Fruit fly (Drosophila melanogaster) whole organism, embryonic: ENCODE measurements around the gene Cyfip.

ENCODE experiments used
- CG11456 ChIP-seq: fragments of 200-800 bp; sonication (Bioruptor generic); IDR thresholded peaks from 3 replicates; pipeline ENCODE4 v1.3.6; 2022; ENCODE audit warnings: missing biosample characterization, missing genetic modification characterization
- CG12219 ChIP-seq: fragments of 200-800 bp; sonication (Bioruptor generic); optimal IDR thresholded peaks from 3 replicates; lab custom pipeline; 2018; ENCODE audit warnings: missing biosample characterization, mild to moderate bottlenecking, missing genetic modification characterization
- CG12769 ChIP-seq: fragments of 200-800 bp; sonication (Bioruptor generic); optimal IDR thresholded peaks from 2 replicates; lab custom pipeline; 2019; ENCODE audit warnings: missing biosample characterization, mild to moderate bottlenecking, missing genetic modification characterization, moderate library complexity
- CG15514 ChIP-seq: fragments of 200-800 bp; sonication (Bioruptor generic); optimal IDR thresholded peaks from 3 replicates; lab custom pipeline; 2017; ENCODE audit warnings: missing biosample characterization, missing genetic modification characterization, mild to moderate bottlenecking, moderate library complexity, missing genetic modification reagents
- CG17385 ChIP-seq: fragments of 200-800 bp; sonication (Bioruptor generic); optimal IDR thresholded peaks from 3 replicates; lab custom pipeline; 2018; ENCODE audit warnings: missing biosample characterization, mild to moderate bottlenecking, missing genetic modification characterization
- CG1832 ChIP-seq: fragments of 200-800 bp; sonication (Bioruptor generic); optimal IDR thresholded peaks from 2 replicates; lab custom pipeline; 2017; ENCODE audit warnings: missing biosample characterization, mild to moderate bottlenecking, missing genetic modification characterization, inconsistent platforms
- CG2678 ChIP-seq: fragments of 200-800 bp; sonication (Bioruptor generic); optimal IDR thresholded peaks from 3 replicates; lab custom pipeline; 2019; ENCODE audit warnings: missing biosample characterization, mild to moderate bottlenecking, missing genetic modification characterization, moderate library complexity
- CG3163 ChIP-seq: fragments of 200-800 bp; sonication (Bioruptor generic); optimal IDR thresholded peaks from 3 replicates; lab custom pipeline; 2016; ENCODE audit warnings: missing biosample characterization, missing genetic modification characterization
- CG34376 ChIP-seq: fragments of 200-800 bp; sonication (Bioruptor generic); optimal IDR thresholded peaks from 2 replicates; lab custom pipeline; 2018; ENCODE audit warnings: missing biosample characterization, mild to moderate bottlenecking, missing genetic modification characterization
- CG4707 ChIP-seq: fragments of 200-800 bp; sonication (Bioruptor generic); optimal IDR thresholded peaks from 2 replicates; lab custom pipeline; 2018; ENCODE audit warnings: missing biosample characterization, mild to moderate bottlenecking, missing genetic modification characterization, moderate library complexity
- CG6765 ChIP-seq: fragments of 200-800 bp; sonication (Bioruptor generic); optimal IDR thresholded peaks from 3 replicates; lab custom pipeline; 2017; ENCODE audit warnings: missing biosample characterization, mild to moderate bottlenecking, missing genetic modification characterization
- CG7987 ChIP-seq: fragments of 200-800 bp; sonication (Bioruptor generic); optimal IDR thresholded peaks from 2 replicates; lab custom pipeline; 2018; ENCODE audit warnings: missing biosample characterization, mild to moderate bottlenecking, missing genetic modification characterization, moderate library complexity
- CG8290 ChIP-seq, 3 experiments: fragments of 200-800 bp; sonication (Bioruptor generic); optimal IDR thresholded peaks; 2 replicates each; lab custom pipeline; 2016 to 2019; ENCODE audit warnings: missing biosample characterization in 3 of 3, missing genetic modification characterization in 3 of 3, mild to moderate bottlenecking in 2 of 3, moderate library complexity in 1 of 3
- CG8359 ChIP-seq: fragments of 200-800 bp; sonication (Bioruptor generic); optimal IDR thresholded peaks from 2 replicates; lab custom pipeline; 2017; ENCODE audit warnings: missing biosample characterization, mild to moderate bottlenecking, missing genetic modification characterization, borderline replicate concordance
- CG8944 ChIP-seq: fragments of 200-800 bp; sonication (Bioruptor generic); optimal IDR thresholded peaks from 3 replicates; lab custom pipeline; 2016; ENCODE audit warnings: missing biosample characterization, missing genetic modification characterization
- E2f2 ChIP-seq: fragments of 200-800 bp; sonication (Bioruptor generic); IDR thresholded peaks from 2 replicates; pipeline ENCODE4 v1.3.6; 2022; ENCODE audit warnings: missing biosample characterization, missing genetic modification characterization
- Eip74EF ChIP-seq, 2 experiments: fragments of 200-800 bp in 1 of 2; fragments of >200 bp in 1 of 2; sonication (Bioruptor generic) in 1 of 2; optimal IDR thresholded peaks; 2 replicates each; lab custom pipeline; 2017 to 2019; ENCODE audit warnings: missing biosample characterization in 2 of 2, missing genetic modification characterization in 2 of 2, mild to moderate bottlenecking in 1 of 2, moderate library complexity in 1 of 2
- Fer1 ChIP-seq: fragments of 200-800 bp; sonication (Bioruptor generic); optimal IDR thresholded peaks from 2 replicates; lab custom pipeline; 2017; ENCODE audit warnings: missing biosample characterization, mild to moderate bottlenecking, missing genetic modification characterization
- HLHmδ ChIP-seq: fragments of 200-800 bp; sonication (Bioruptor generic); optimal IDR thresholded peaks from 2 replicates; lab custom pipeline; 2018; ENCODE audit warnings: missing biosample characterization, mild to moderate bottlenecking, missing genetic modification characterization, moderate library complexity
- HmgZ ChIP-seq: fragments of 200-800 bp; sonication (Bioruptor generic); optimal IDR thresholded peaks from 2 replicates; lab custom pipeline; 2018; ENCODE audit warnings: missing biosample characterization, mild to moderate bottlenecking, missing genetic modification characterization
- Hmr ChIP-seq: fragments of 200-800 bp; sonication (Bioruptor generic); optimal IDR thresholded peaks from 3 replicates; lab custom pipeline; 2017; ENCODE audit warnings: mild to moderate bottlenecking, missing biosample characterization, missing genetic modification reagents, missing genetic modification characterization
- Lpt ChIP-seq: fragments of >200 bp; optimal IDR thresholded peaks from 2 replicates; lab custom pipeline; 2018; ENCODE audit warnings: missing biosample characterization, missing genetic modification characterization
- Med ChIP-seq: fragments of 200-800 bp; sonication (Bioruptor generic); peaks from one replicate; lab custom pipeline; 2016; ENCODE audit warnings: missing biosample characterization, missing genetic modification characterization, mild to moderate bottlenecking, inconsistent platforms, moderate library complexity
- Nf-YB ChIP-seq: fragments of 200-800 bp; sonication (Bioruptor generic); optimal IDR thresholded peaks from 3 replicates; lab custom pipeline; 2019; ENCODE audit warnings: missing biosample characterization, mild to moderate bottlenecking, missing genetic modification characterization, moderate library complexity
- Trl ChIP-seq, 3 experiments: fragments of >200 bp in 2 of 3; fragments of 200-800 bp in 1 of 3; sonication (Bioruptor generic) in 1 of 3; optimal IDR thresholded peaks; 2 replicates in 1 of 3; 3 replicates in 2 of 3; lab custom pipeline; 2016 to 2017; ENCODE audit warnings: missing biosample characterization in 1 of 3, missing genetic modification characterization in 1 of 3
- ase ChIP-seq: fragments of 200-800 bp; sonication (Bioruptor generic); IDR thresholded peaks from 3 replicates; pipeline ENCODE4 v1.3.6; 2022; ENCODE audit warnings: missing biosample characterization, missing genetic modification characterization
- cg ChIP-seq: fragments of 200-800 bp; sonication (Bioruptor generic); optimal IDR thresholded peaks from 3 replicates; lab custom pipeline; 2019; ENCODE audit warnings: missing biosample characterization, mild to moderate bottlenecking, missing genetic modification characterization, moderate library complexity
- chif ChIP-seq, 2 experiments: fragments of 200-800 bp; sonication (Bioruptor generic); optimal IDR thresholded peaks; 3 replicates each; lab custom pipeline; 2016; ENCODE audit warnings: missing biosample characterization in 2 of 2, missing genetic modification characterization in 2 of 2
- chn ChIP-seq: fragments of 200-800 bp; sonication (Bioruptor generic); optimal IDR thresholded peaks from 2 replicates; lab custom pipeline; 2016; ENCODE audit warnings: missing biosample characterization, missing genetic modification characterization
- cwo ChIP-seq: fragments of 200-800 bp; sonication (Bioruptor generic); optimal IDR thresholded peaks from 3 replicates; lab custom pipeline; 2017; ENCODE audit warnings: missing biosample characterization, missing genetic modification characterization, mild to moderate bottlenecking, moderate library complexity, missing genetic modification reagents
- dati ChIP-seq: fragments of 200-800 bp; sonication (Bioruptor generic); IDR thresholded peaks from 2 replicates; pipeline ENCODE4 v1.3.6; 2022; ENCODE audit warnings: missing biosample characterization, missing genetic modification characterization
- disco-r ChIP-seq: fragments of 200-800 bp; sonication (Bioruptor generic); optimal IDR thresholded peaks from 2 replicates; lab custom pipeline; 2016; ENCODE audit warnings: missing biosample characterization, missing genetic modification characterization
- ftz-f1 ChIP-seq: fragments of 200-800 bp; sonication (Bioruptor generic); optimal IDR thresholded peaks from 2 replicates; lab custom pipeline; 2016; ENCODE audit warnings: missing biosample characterization, missing genetic modification characterization
- gcm ChIP-seq: fragments of 200-800 bp; sonication (Bioruptor generic); optimal IDR thresholded peaks from 2 replicates; lab custom pipeline; 2019; ENCODE audit warnings: missing biosample characterization, mild to moderate bottlenecking, missing genetic modification characterization, moderate library complexity
- grau ChIP-seq: fragments of 200-800 bp; optimal IDR thresholded peaks from 3 replicates; lab custom pipeline; 2019; ENCODE audit warnings: missing biosample characterization, mild to moderate bottlenecking, missing genetic modification characterization, moderate library complexity
- grn ChIP-seq: fragments of 200-800 bp; sonication (Bioruptor generic); optimal IDR thresholded peaks from 3 replicates; lab custom pipeline; 2017; ENCODE audit warnings: missing biosample characterization, missing genetic modification characterization
- gro ChIP-seq: fragments of 200-800 bp; sonication (Bioruptor generic); optimal IDR thresholded peaks from 2 replicates; lab custom pipeline; 2016; ENCODE audit warnings: missing biosample characterization, missing genetic modification characterization
- kni ChIP-seq: fragments of 200-800 bp; sonication (Bioruptor generic); optimal IDR thresholded peaks from 3 replicates; lab custom pipeline; 2017; ENCODE audit warnings: mild to moderate bottlenecking, missing biosample characterization, missing genetic modification reagents, missing genetic modification characterization
- lov ChIP-seq, 2 experiments: fragments of 200-800 bp in 1 of 2; fragments of >200 bp in 1 of 2; sonication (Bioruptor generic) in 1 of 2; IDR thresholded peaks in 1 of 2; optimal IDR thresholded peaks in 1 of 2; 2 replicates in 1 of 2; 3 replicates in 1 of 2; pipeline versions ENCODE4 v1.3.6 to Lab custom; 2017 to 2022; ENCODE audit warnings: missing biosample characterization in 1 of 2, missing genetic modification characterization in 1 of 2
- onecut ChIP-seq: fragments of 200-800 bp; sonication (Bioruptor generic); IDR thresholded peaks from 2 replicates; pipeline ENCODE4 v1.3.6; 2022; ENCODE audit warnings: missing biosample characterization, missing genetic modification characterization
- phol ChIP-seq: fragments of 200-800 bp; sonication (Bioruptor generic); optimal IDR thresholded peaks from 3 replicates; lab custom pipeline; 2018; ENCODE audit warnings: missing biosample characterization, mild to moderate bottlenecking, missing genetic modification characterization, moderate library complexity
- sens ChIP-seq: fragments of 200-800 bp; sonication (Bioruptor generic); peaks from one replicate; lab custom pipeline; 2016; ENCODE audit warnings: missing biosample characterization, missing genetic modification characterization
- sens-2 ChIP-seq: fragments of 200-800 bp; sonication (Bioruptor generic); IDR thresholded peaks from 2 replicates; pipeline ENCODE4 v1.3.6; 2022; ENCODE audit warnings: missing biosample characterization, missing genetic modification characterization
- sqz ChIP-seq: fragments of 200-800 bp; sonication (Bioruptor generic); optimal IDR thresholded peaks from 3 replicates; lab custom pipeline; 2018; ENCODE audit warnings: missing biosample characterization, mild to moderate bottlenecking, missing genetic modification characterization
- sug ChIP-seq: fragments of 200-800 bp; optimal IDR thresholded peaks from 2 replicates; lab custom pipeline; 2019; ENCODE audit warnings: missing biosample characterization, mild to moderate bottlenecking, missing genetic modification characterization, moderate library complexity
- wek ChIP-seq: fragments of 200-800 bp; sonication (Bioruptor generic); optimal IDR thresholded peaks from 3 replicates; lab custom pipeline; 2018; ENCODE audit warnings: missing biosample characterization, mild to moderate bottlenecking, missing genetic modification characterization, moderate library complexity
- yki ChIP-seq: fragments of >200 bp; optimal IDR thresholded peaks from 3 replicates; lab custom pipeline; 2018

Cyfip gene

DNA sequence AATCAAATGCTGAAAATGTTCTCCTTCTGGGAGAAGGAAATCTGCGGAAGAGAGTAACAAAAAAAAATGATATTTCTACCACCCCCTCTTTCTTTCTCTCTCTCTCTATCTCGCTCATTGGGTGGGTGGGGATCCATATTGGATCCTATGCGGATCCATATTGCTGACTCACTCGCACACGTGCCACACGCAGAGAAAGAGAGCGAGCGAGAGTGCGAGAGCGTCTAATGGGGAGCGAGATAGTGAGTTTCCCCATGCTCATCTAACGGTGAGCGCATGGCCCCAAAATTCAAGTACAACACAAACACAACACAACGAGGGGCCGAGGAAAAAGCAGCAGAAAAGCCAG, 46.4 kb upstream of the Cyfip start:
- TF ChIP-seq CG3163 (GFP tag; lab: Kevin White, UChicago) (peak; percentile 24), CG8944 (GFP tag; lab: Kevin White, UChicago) (no peak), CG8290 (GFP tag; optimal IDR thresholded peaks at IDR 0.05; lab: Kevin White, UChicago) (no peak), CG8290 (tag; optimal IDR thresholded peaks at IDR 0.05; lab: Kevin White, UChicago) (peak in 1 of 2 experiments; percentile 20), Lpt (GFP tag; lab: Kevin White, UChicago) (no peak), CG6765 (GFP tag; lab: Kevin White, UChicago) (peak; percentile 19), disco-r (GFP tag; lab: Kevin White, UChicago) (no peak), CG2678 (peak; percentile 7), kni (GFP tag; lab: Kevin White, UChicago) (peak; percentile 69), Nf-YB (peak; percentile 55), gro (GFP tag; lab: Kevin White, UChicago) (no peak), CG15514 (GFP tag; lab: Kevin White, UChicago) (no peak), onecut (GFP tag; lab: Robert Waterston, UW) (peak; percentile 11; the same call in 1 of the 2 replicates), grn (GFP tag; lab: Kevin White, UChicago) (peak; percentile 1), CG1832 (GFP tag; lab: Kevin White, UChicago) (peak; percentile 87), wek (GFP tag; lab: Kevin White, UChicago) (peak; percentile 1), CG4707 (peak; percentile 1), phol (tag; lab: Kevin White, UChicago) (peak; percentile 53), HmgZ (peak; percentile 30), Fer1 (GFP tag; lab: Kevin White, UChicago) (peak; percentile 37), sens-2 (GFP tag; lab: Robert Waterston, UW) (no peak), lov (optimal IDR thresholded peaks at IDR 0.05; lab: Kevin White, UChicago) (no peak), lov (GFP tag; IDR thresholded peaks at IDR 0.05; lab: Robert Waterston, UW) (no peak), CG34376 (GFP tag; lab: Kevin White, UChicago) (peak; percentile 64), cwo (peak; percentile 70), CG12219 (peak; percentile 35), CG17385 (GFP tag; lab: Kevin White, UChicago) (peak; percentile 49), grau (tag; lab: Kevin White, UChicago) (no peak), sens (GFP tag; lab: Kevin White, UChicago) (peak; percentile 63), sug (tag; lab: Kevin White, UChicago) (peak; percentile 96), CG7987 (GFP tag; lab: Kevin White, UChicago) (peak; percentile 9), gcm (GFP tag; lab: Kevin White, UChicago) (peak; percentile 30), Hmr (GFP tag; lab: Kevin White, UChicago) (peak; percentile 35), sqz (GFP tag; lab: Kevin White, UChicago) (peak; percentile 82), dati (GFP tag; lab: Robert Waterston, UW) (no peak), E2f2 (GFP tag; lab: Robert Waterston, UW) (no peak), Trl (optimal IDR thresholded peaks at IDR 0.05; lab: Kevin White, UChicago) (peak; percentile 88 to 92), Trl (GFP tag; optimal IDR thresholded peaks at IDR 0.05; lab: Kevin White, UChicago) (peak; percentile 38), chn (GFP tag; lab: Kevin White, UChicago) (peak; percentile 58), chif (GFP tag; optimal IDR thresholded peaks at IDR 0.05; lab: Kevin White, UChicago) (no peak), CG11456 (GFP tag; lab: Robert Waterston, UW) (no peak), ase (GFP tag; lab: Robert Waterston, UW) (no peak), HLHmδ (GFP tag; lab: Kevin White, UChicago) (peak; percentile 50), CG8359 (GFP tag; lab: Kevin White, UChicago) (no peak), ftz-f1 (GFP tag; lab: Kevin White, UChicago) (peak; percentile 17), cg (GFP tag; lab: Kevin White, UChicago) (peak; percentile 48), Med (peak; percentile 64), Eip74EF (GFP tag; optimal IDR thresholded peaks at IDR 0.05; lab: Kevin White, UChicago) (peak in 1 of 2 experiments; percentile 4), CG12769 (tag; lab: Kevin White, UChicago) (peak; percentile 8), yki (peak; percentile 87)
